Fruit fly (Drosophila melanogaster) whole organism, embryonic: Measurements from ENCODE around the gene CG14352.

Source experiments
- Antp ChIP-seq: fragments of 200-800 bp; sonication (Bioruptor generic); optimal IDR thresholded peaks from 3 replicates; lab custom pipeline; 2016; ENCODE audit warnings: missing biosample characterization, missing genetic modification characterization
- Atf-2 ChIP-seq: fragments of 200-800 bp; sonication (Bioruptor generic); optimal IDR thresholded peaks from 2 replicates; lab custom pipeline; 2016; ENCODE audit warnings: missing biosample characterization, missing genetic modification characterization
- Bteb2 ChIP-seq: fragments of 200-800 bp; sonication (Bioruptor generic); optimal IDR thresholded peaks from 2 replicates; lab custom pipeline; 2016; ENCODE audit warnings: missing biosample characterization, missing genetic modification characterization
- CG12104 ChIP-seq: fragments of 200-800 bp; sonication (Bioruptor generic); optimal IDR thresholded peaks from 3 replicates; lab custom pipeline; 2016; ENCODE audit warnings: missing biosample characterization, missing genetic modification characterization
- CG12219 ChIP-seq: fragments of 200-800 bp; sonication (Bioruptor generic); optimal IDR thresholded peaks from 3 replicates; lab custom pipeline; 2018; ENCODE audit warnings: missing biosample characterization, mild to moderate bottlenecking, missing genetic modification characterization
- CG13894 ChIP-seq: fragments of 200-800 bp; sonication (Bioruptor generic); optimal IDR thresholded peaks from 3 replicates; lab custom pipeline; 2018; ENCODE audit warnings: missing biosample characterization, mild to moderate bottlenecking, missing genetic modification characterization, moderate library complexity
- CG14667 ChIP-seq: fragments of 200-800 bp; sonication (Bioruptor generic); IDR thresholded peaks from 2 replicates; pipeline ENCODE4 v1.3.6; 2022; ENCODE audit warnings: missing biosample characterization, missing genetic modification characterization
- CG14710 ChIP-seq: fragments of 200-800 bp; sonication (Bioruptor generic); optimal IDR thresholded peaks from 3 replicates; lab custom pipeline; 2019; ENCODE audit warnings: missing biosample characterization, mild to moderate bottlenecking, missing genetic modification characterization, moderate library complexity
- CG14860 ChIP-seq: fragments of 200-800 bp; sonication (Bioruptor generic); IDR thresholded peaks from 3 replicates; pipeline ENCODE4 v1.3.6; 2022; ENCODE audit warnings: missing biosample characterization, missing genetic modification characterization; ENCODE audit not compliant: partially characterized antibody
- CG14965 ChIP-seq: fragments of 200-800 bp; sonication (Bioruptor generic); optimal IDR thresholded peaks from 2 replicates; lab custom pipeline; 2016; ENCODE audit warnings: missing biosample characterization, missing genetic modification characterization, borderline replicate concordance
- CG17385 ChIP-seq: fragments of 200-800 bp; sonication (Bioruptor generic); optimal IDR thresholded peaks from 3 replicates; lab custom pipeline; 2018; ENCODE audit warnings: missing biosample characterization, mild to moderate bottlenecking, missing genetic modification characterization
- CG1792 ChIP-seq: fragments of 200-800 bp; sonication (Bioruptor generic); optimal IDR thresholded peaks from 2 replicates; lab custom pipeline; 2016; ENCODE audit warnings: missing biosample characterization, missing genetic modification characterization
- CG2199 ChIP-seq: fragments of 200-800 bp; sonication (Bioruptor generic); IDR thresholded peaks from 3 replicates; pipeline ENCODE4 v1.3.6; 2022; ENCODE audit warnings: missing biosample characterization, missing genetic modification characterization
- CG2678 ChIP-seq: fragments of 200-800 bp; sonication (Bioruptor generic); optimal IDR thresholded peaks from 3 replicates; lab custom pipeline; 2019; ENCODE audit warnings: missing biosample characterization, mild to moderate bottlenecking, missing genetic modification characterization, moderate library complexity
- CG4707 ChIP-seq: fragments of 200-800 bp; sonication (Bioruptor generic); optimal IDR thresholded peaks from 2 replicates; lab custom pipeline; 2018; ENCODE audit warnings: missing biosample characterization, mild to moderate bottlenecking, missing genetic modification characterization, moderate library complexity
- CG7786 ChIP-seq: fragments of 200-800 bp; sonication (Bioruptor generic); optimal IDR thresholded peaks from 2 replicates; lab custom pipeline; 2016; ENCODE audit warnings: missing biosample characterization, missing genetic modification characterization
- CG8478 ChIP-seq: fragments of >200 bp; optimal IDR thresholded peaks from 2 replicates; lab custom pipeline; 2018
- CG8924 ChIP-seq: fragments of 200-800 bp; optimal IDR thresholded peaks from 3 replicates; lab custom pipeline; 2019; ENCODE audit warnings: missing biosample characterization, mild to moderate bottlenecking, missing genetic modification characterization, moderate library complexity
- CG8944 ChIP-seq: fragments of 200-800 bp; sonication (Bioruptor generic); optimal IDR thresholded peaks from 3 replicates; lab custom pipeline; 2016; ENCODE audit warnings: missing biosample characterization, missing genetic modification characterization
- CG9609 ChIP-seq: fragments of 200-800 bp; sonication (Bioruptor generic); optimal IDR thresholded peaks from 3 replicates; lab custom pipeline; 2016; ENCODE audit warnings: missing biosample characterization, missing genetic modification characterization
- CG9797 ChIP-seq: fragments of 200-800 bp; sonication (Bioruptor generic); optimal IDR thresholded peaks from 3 replicates; lab custom pipeline; 2018; ENCODE audit warnings: missing biosample characterization, mild to moderate bottlenecking, missing genetic modification characterization
- Dad ChIP-seq: fragments of 200-800 bp; sonication (Bioruptor generic); optimal IDR thresholded peaks from 3 replicates; lab custom pipeline; 2016; ENCODE audit warnings: missing biosample characterization, missing genetic modification characterization
- Deaf1 ChIP-seq: fragments of 200-800 bp; optimal IDR thresholded peaks from 3 replicates; lab custom pipeline; 2019; ENCODE audit warnings: missing biosample characterization, mild to moderate bottlenecking, missing genetic modification characterization, moderate library complexity
- Fer2 ChIP-seq: fragments of 200-800 bp; sonication (Bioruptor generic); optimal IDR thresholded peaks from 2 replicates; lab custom pipeline; 2018; ENCODE audit warnings: missing biosample characterization, mild to moderate bottlenecking, missing genetic modification characterization, moderate library complexity
- GATAe ChIP-seq: fragments of 200-800 bp; sonication (Bioruptor generic); conservative IDR thresholded peaks from 2 replicates; pipeline ENCODE4 v1.3.6; 2022; ENCODE audit warnings: missing biosample characterization, missing genetic modification characterization
- Hsf ChIP-seq: fragments of 200-800 bp; sonication (Bioruptor generic); optimal IDR thresholded peaks from 3 replicates; lab custom pipeline; 2016; ENCODE audit warnings: missing biosample characterization, missing genetic modification characterization
- MESR4 ChIP-seq: fragments of 200-800 bp; sonication (Bioruptor generic); optimal IDR thresholded peaks from 2 replicates; lab custom pipeline; 2018; ENCODE audit warnings: missing biosample characterization, mild to moderate bottlenecking, missing genetic modification characterization, moderate library complexity
- NC2β ChIP-seq: fragments of 200-800 bp; sonication (Bioruptor generic); optimal IDR thresholded peaks from 2 replicates; lab custom pipeline; 2016; ENCODE audit warnings: missing biosample characterization, missing genetic modification characterization
- Neu2 ChIP-seq: fragments of 200-800 bp; sonication (Bioruptor generic); optimal IDR thresholded peaks from 3 replicates; lab custom pipeline; 2016; ENCODE audit warnings: missing biosample characterization, missing genetic modification characterization, borderline replicate concordance
- Rfx ChIP-seq: fragments of 200-800 bp; sonication (Bioruptor generic); IDR thresholded peaks from 2 replicates; pipeline ENCODE4 v1.3.6; 2022; ENCODE audit warnings: missing biosample characterization, missing genetic modification characterization
- Rx ChIP-seq: fragments of 200-800 bp; sonication (Bioruptor generic); IDR thresholded peaks from 2 replicates; pipeline ENCODE4 v1.3.6; 2022; ENCODE audit warnings: missing biosample characterization, missing genetic modification characterization
- Scr ChIP-seq: fragments of 200-800 bp; sonication (Bioruptor generic); IDR thresholded peaks from 2 replicates; pipeline ENCODE4 v1.3.6; 2022; ENCODE audit warnings: missing biosample characterization, missing genetic modification characterization; ENCODE audit not compliant: partially characterized antibody
- Six4 ChIP-seq: fragments of 200-800 bp; sonication (Bioruptor generic); optimal IDR thresholded peaks from 2 replicates; lab custom pipeline; 2016; ENCODE audit warnings: missing biosample characterization, missing genetic modification characterization
- Ssrp ChIP-seq: fragments of 200-800 bp; sonication (Bioruptor generic); optimal IDR thresholded peaks from 2 replicates; lab custom pipeline; 2018; ENCODE audit warnings: missing biosample characterization, mild to moderate bottlenecking, missing genetic modification characterization, moderate library complexity
- bab2 ChIP-seq: fragments of 200-800 bp; sonication (Bioruptor generic); optimal IDR thresholded peaks from 2 replicates; lab custom pipeline; 2016; ENCODE audit warnings: missing biosample characterization, missing genetic modification characterization
- cad ChIP-seq: fragments of >200 bp; optimal IDR thresholded peaks from 2 replicates; lab custom pipeline; 2017; ENCODE audit warnings: missing biosample characterization, missing genetic modification characterization
- crp ChIP-seq, 2 experiments: fragments of 200-800 bp; sonication (Bioruptor generic); optimal IDR thresholded peaks; 2 replicates in 1 of 2; 3 replicates in 1 of 2; lab custom pipeline; 2017; ENCODE audit warnings: missing biosample characterization in 2 of 2, missing genetic modification characterization in 2 of 2, mild to moderate bottlenecking in 1 of 2, moderate library complexity in 1 of 2
- hkb ChIP-seq, 2 experiments: fragments of 200-800 bp in 1 of 2; fragments of >200 bp in 1 of 2; sonication (Bioruptor generic) in 1 of 2; IDR thresholded peaks in 1 of 2; optimal IDR thresholded peaks in 1 of 2; 2 replicates each; pipeline versions ENCODE4 v1.3.6 to Lab custom; 2017 to 2022; ENCODE audit warnings: missing biosample characterization in 1 of 2, missing genetic modification characterization in 1 of 2
- hth ChIP-seq: fragments of >200 bp; optimal IDR thresholded peaks from 2 replicates; lab custom pipeline; 2017; ENCODE audit warnings: inconsistent platforms
- kah ChIP-seq: fragments of 200-800 bp; sonication (Bioruptor generic); optimal IDR thresholded peaks from 2 replicates; lab custom pipeline; 2018; ENCODE audit warnings: missing biosample characterization, mild to moderate bottlenecking, missing genetic modification characterization
- lab ChIP-seq: fragments of 200-800 bp; sonication (Bioruptor generic); optimal IDR thresholded peaks from 3 replicates; lab custom pipeline; 2017; ENCODE audit warnings: missing biosample characterization, missing genetic modification characterization, mild to moderate bottlenecking, moderate library complexity, missing genetic modification reagents
- lbe ChIP-seq: fragments of 200-800 bp; sonication (Bioruptor generic); optimal IDR thresholded peaks from 2 replicates; lab custom pipeline; 2016; ENCODE audit warnings: missing biosample characterization, mild to moderate bottlenecking, missing genetic modification characterization
- nom ChIP-seq: fragments of 200-800 bp; sonication (Bioruptor generic); optimal IDR thresholded peaks from 2 replicates; lab custom pipeline; 2017; ENCODE audit warnings: missing biosample characterization, missing genetic modification characterization, mild to moderate bottlenecking, moderate library complexity, missing genetic modification reagents
- pita ChIP-seq: fragments of 200-800 bp; sonication (Bioruptor generic); optimal IDR thresholded peaks from 2 replicates; lab custom pipeline; 2017; ENCODE audit warnings: missing biosample characterization, mild to moderate bottlenecking, missing genetic modification characterization
- sisA ChIP-seq: fragments of 200-800 bp; sonication (Bioruptor generic); IDR thresholded peaks from 2 replicates; pipeline ENCODE4 v1.3.6; 2022; ENCODE audit warnings: missing biosample characterization, missing genetic modification characterization
- sna ChIP-seq: fragments of 200-800 bp; sonication (Bioruptor generic); IDR thresholded peaks from 2 replicates; pipeline ENCODE4 v1.3.6; 2022; ENCODE audit warnings: missing biosample characterization, missing genetic modification characterization; ENCODE audit not compliant: partially characterized antibody
- sr ChIP-seq: fragments of 200-800 bp; sonication (Bioruptor generic); IDR thresholded peaks from 3 replicates; pipeline ENCODE4 v1.3.6; 2022; ENCODE audit warnings: missing biosample characterization, missing genetic modification characterization
- stc ChIP-seq: fragments of 200-800 bp; sonication (Bioruptor generic); IDR thresholded peaks from 2 replicates; pipeline ENCODE4 v1.3.6; 2022; ENCODE audit warnings: missing biosample characterization, missing genetic modification characterization
- trem ChIP-seq: fragments of 200-800 bp; optimal IDR thresholded peaks from 3 replicates; lab custom pipeline; 2019; ENCODE audit warnings: missing biosample characterization, mild to moderate bottlenecking, missing genetic modification characterization, moderate library complexity
- zen2 ChIP-seq: fragments of 200-800 bp; sonication (Bioruptor generic); IDR thresholded peaks from 3 replicates; pipeline ENCODE4 v1.3.6; 2022; ENCODE audit warnings: missing biosample characterization, missing genetic modification characterization; ENCODE audit not compliant: partially characterized antibody

The CG14352 gene

dm6 chr2L:1632730-1633172 is 21.5 kb downstream of the CG14352 start (continued):
- TF ChIP-seq MESR4 (GFP tag; lab: Kevin White, UChicago): peak; percentile 12
- no peak for TF ChIP-seq zen2 (GFP tag; lab: Robert Waterston, UW)
- no peak for TF ChIP-seq Scr
- peak; percentile 87 for TF ChIP-seq CG17385
- peak; percentile 94 for TF ChIP-seq lab (GFP tag; lab: Kevin White, UChicago)
- TF ChIP-seq GATAe (GFP tag; lab: Robert Waterston, UW): peak; percentile 87
- TF ChIP-seq sisA (GFP tag; lab: Robert Waterston, UW): peak; percentile 97
- TF ChIP-seq hth (lab: Kevin White, UChicago): no peak
- TF ChIP-seq CG2199 (GFP tag; lab: Robert Waterston, UW): peak; percentile 87
- TF ChIP-seq Rx (GFP tag; lab: Robert Waterston, UW): peak; percentile 98
- peak; percentile 83 for TF ChIP-seq CG7786 (GFP tag; lab: Kevin White, UChicago)
- peak; percentile 76 for TF ChIP-seq Atf-2 (GFP tag; lab: Kevin White, UChicago)
- peak; percentile 97 for TF ChIP-seq bab2 (GFP tag; lab: Kevin White, UChicago)
- TF ChIP-seq pita (GFP tag; lab: Kevin White, UChicago): no peak
- TF ChIP-seq trem (tag; lab: Kevin White, UChicago): no peak
- TF ChIP-seq sna (GFP tag; lab: Robert Waterston, UW): no peak
- peak; percentile 85 for TF ChIP-seq Six4 (GFP tag; lab: Kevin White, UChicago)
- TF ChIP-seq Fer2 (tag; lab: Kevin White, UChicago): peak; percentile 82
- peak; percentile 75 for TF ChIP-seq Ssrp
- TF ChIP-seq crp (GFP tag; optimal IDR thresholded peaks at IDR 0.05; lab: Kevin White, UChicago): peak in 1 of 2 experiments; percentile 60
- peak; percentile 80 for TF ChIP-seq CG8944 (GFP tag; lab: Kevin White, UChicago)
- peak; percentile 92 for TF ChIP-seq CG12104 (GFP tag; lab: Kevin White, UChicago)
- TF ChIP-seq CG14860: no peak
- peak; percentile 6 for TF ChIP-seq CG4707 (GFP tag; lab: Kevin White, UChicago)
- peak; percentile 95 for TF ChIP-seq CG1792 (GFP tag; lab: Kevin White, UChicago)
- peak; percentile 94 for TF ChIP-seq Dad (GFP tag; lab: Kevin White, UChicago)
- TF ChIP-seq kah (GFP tag; lab: Kevin White, UChicago): peak; percentile 69
- peak; percentile 91 for TF ChIP-seq sr (GFP tag; lab: Robert Waterston, UW)
- no peak for TF ChIP-seq cad (GFP tag; lab: Kevin White, UChicago)
- peak; percentile 80 for TF ChIP-seq CG14965 (GFP tag; lab: Kevin White, UChicago)
- TF ChIP-seq nom (GFP tag; lab: Kevin White, UChicago): no peak
- TF ChIP-seq stc (GFP tag; lab: Robert Waterston, UW): peak; percentile 96
- TF ChIP-seq lbe: no peak
- TF ChIP-seq CG14667 (GFP tag; lab: Robert Waterston, UW): peak; percentile 96
- TF ChIP-seq Antp: peak; percentile 95
- peak; percentile 93 for TF ChIP-seq CG2678
- TF ChIP-seq CG8924: peak; percentile 90
- TF ChIP-seq CG13894 (tag; lab: Kevin White, UChicago): peak; percentile 89
- no peak for TF ChIP-seq CG8478 (lab: Kevin White, UChicago)
- TF ChIP-seq Neu2 (GFP tag; lab: Kevin White, UChicago): peak; percentile 69
- peak; percentile 99 for TF ChIP-seq Deaf1 (tag; lab: Kevin White, UChicago)
- TF ChIP-seq Hsf: peak; percentile 90
- TF ChIP-seq CG9609 (GFP tag; lab: Kevin White, UChicago): peak; percentile 79
- no peak for TF ChIP-seq CG9797
- TF ChIP-seq CG12219 (GFP tag; lab: Kevin White, UChicago): peak; percentile 97
- TF ChIP-seq CG14710 (tag; lab: Kevin White, UChicago): no peak
- TF ChIP-seq hkb (optimal IDR thresholded peaks at IDR 0.05; lab: Kevin White, UChicago): peak; percentile 32
- peak; percentile 99 for TF ChIP-seq hkb (GFP tag; IDR thresholded peaks at IDR 0.05; lab: Robert Waterston, UW)
- peak; percentile 99 for TF ChIP-seq Rfx
- peak; percentile 69 for TF ChIP-seq NC2β (GFP tag; lab: Kevin White, UChicago)
- peak; percentile 96 for TF ChIP-seq Bteb2 (GFP tag; lab: Kevin White, UChicago)
